Worm (Caenorhabditis elegans): Measurements from ENCODE around the gene daf-36.

DNA sequence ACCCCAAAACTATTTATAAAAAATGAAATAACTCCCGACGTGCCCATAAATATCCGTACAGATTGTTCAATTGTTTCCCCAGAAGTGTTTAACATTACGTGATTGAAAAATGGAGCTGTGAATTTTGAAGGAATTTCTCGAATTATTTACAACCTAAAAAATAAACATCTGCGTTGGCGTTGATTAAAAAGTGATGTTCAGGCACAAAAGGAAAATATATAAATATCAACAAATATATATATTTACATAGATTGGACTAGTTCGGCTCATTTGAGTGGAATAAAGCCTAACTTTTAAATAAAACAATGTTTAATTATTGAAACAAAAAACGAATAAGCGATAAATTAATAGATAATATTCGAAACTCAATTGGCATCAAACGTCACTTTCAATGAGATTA lies 35.0 kb upstream of the daf-36 start, which contains the start of gene sri-18:
- TF ChIP-seq ztf-11 (tag; optimal IDR thresholded peaks at IDR 0.05): no peak
- TF ChIP-seq nhr-77 (tag; optimal IDR thresholded peaks at IDR 0.05): no peak
- no peak for TF ChIP-seq unc-62 (GFP tag; optimal IDR thresholded peaks at IDR 0.05 in 1 of 2)
- TF ChIP-seq unc-62 (tag; optimal IDR thresholded peaks at IDR 0.05): no peak
- TF ChIP-seq pha-4 (GFP tag; IDR thresholded peaks at IDR 0.05): no peak
- no peak for TF ChIP-seq pha-4 (tag; optimal IDR thresholded peaks at IDR 0.05)
- TF ChIP-seq zag-1 (tag; optimal IDR thresholded peaks at IDR 0.05): no peak
- no peak for TF ChIP-seq F44E2.7 (GFP tag; IDR thresholded peaks at IDR 0.05)
- TF ChIP-seq aly-2 (tag; optimal IDR thresholded peaks at IDR 0.05): no peak
- no peak for TF ChIP-seq zip-2 (tag; optimal IDR thresholded peaks at IDR 0.05)
- no peak for TF ChIP-seq nhr-6 (tag; optimal IDR thresholded peaks at IDR 0.05)
- no peak for TF ChIP-seq F49E8.2 (tag; optimal IDR thresholded peaks at IDR 0.05; ENCODE audit: borderline replicate concordance)
